Worm (Caenorhabditis elegans) whole organism, L4/young adult: ENCODE measurements around the gene smr-1.

Experiments
- W03F9.2 ChIP-seq: fragments of 150-350 bp; optimal IDR thresholded peaks from 2 replicates; lab custom pipeline; 2014; ENCODE audit warnings: missing biosample characterization, missing genetic modification characterization
- him-1 ChIP-seq: sonication (generic microtip); optimal IDR thresholded peaks from 2 replicates; lab custom pipeline; 2016; ENCODE audit warnings: missing genotype, missing genetic modification reagents, missing genetic modification characterization, missing compliant biosample characterization

- no peak for TF ChIP-seq W03F9.2
- no peak for TF ChIP-seq him-1 (tag; lab: Kevin White, UChicago)
Observed at ce11 chrIII:1135925-1136324, 7.0 kb upstream of the smr-1 start, which contains the start of gene lgc-46.
